Worm (Caenorhabditis elegans) whole organism, L3 larva: ENCODE data around the gene T10G3.2.

Experiments
- ceh-82 ChIP-seq: fragments of 150-350 bp; optimal IDR thresholded peaks from 2 replicates; lab custom pipeline; 2014; ENCODE audit warnings: missing biosample characterization, missing genetic modification characterization
- fkh-10 ChIP-seq: sonication (generic microtip); optimal IDR thresholded peaks from 2 replicates; lab custom pipeline; 2017; ENCODE audit warnings: missing biosample characterization, missing genetic modification reagents, missing genetic modification characterization
- nhr-76 ChIP-seq: fragments of 150-350 bp; sonication (generic microtip); optimal IDR thresholded peaks from 5 replicates; lab custom pipeline; 2014; ENCODE audit warnings: missing biosample characterization, missing genetic modification characterization
- nhr-77 ChIP-seq: fragments of 150-350 bp; optimal IDR thresholded peaks from 2 replicates; lab custom pipeline; 2014; ENCODE audit warnings: missing biosample characterization, missing genetic modification characterization
- pha-4 ChIP-seq: fragments of 150-350 bp; optimal IDR thresholded peaks from 2 replicates; lab custom pipeline; 2014; ENCODE audit warnings: missing biosample characterization, missing genetic modification reagents, missing genetic modification characterization
- snpc-4 ChIP-seq: fragments of 150-350 bp; optimal IDR thresholded peaks from 2 replicates; lab custom pipeline; 2014; ENCODE audit warnings: missing biosample characterization, missing genetic modification characterization
- unc-62 ChIP-seq: fragments of 150-350 bp; sonication (generic microtip); optimal IDR thresholded peaks from 4 replicates; lab custom pipeline; 2014; ENCODE audit warnings: missing biosample characterization, missing genetic modification reagents, missing genetic modification characterization
- ztf-4 ChIP-seq: fragments of 150-350 bp; optimal IDR thresholded peaks from 2 replicates; lab custom pipeline; 2014; ENCODE audit warnings: missing biosample characterization, missing genetic modification characterization

DNA sequence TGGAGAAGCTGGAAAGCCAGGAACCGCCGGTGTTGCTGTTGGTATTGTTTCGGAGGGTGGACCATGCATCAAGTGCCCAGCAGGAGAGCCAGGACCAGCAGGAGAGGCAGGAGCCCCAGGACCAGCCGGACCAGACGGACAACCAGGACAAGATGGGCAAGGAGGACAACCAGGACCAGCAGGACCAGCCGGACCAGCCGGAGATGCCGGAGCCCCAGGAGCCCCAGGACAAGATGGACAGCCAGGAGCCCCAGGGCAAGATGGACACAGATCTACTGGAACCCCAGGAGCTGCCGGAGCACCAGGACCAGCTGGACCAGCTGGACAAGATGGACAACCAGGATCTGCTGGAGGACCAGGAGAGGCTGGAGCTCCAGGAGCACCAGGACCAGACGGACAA lies 36.8 kb downstream of the T10G3.2 start:
- TF ChIP-seq nhr-77 (no peak), unc-62 (no peak), pha-4 (tag; lab: Kevin White, UChicago) (no peak), snpc-4 (no peak), ztf-4 (tag; lab: Kevin White, UChicago) (no peak), ceh-82 (no peak), nhr-76 (no peak), fkh-10 (GFP tag; lab: Kevin White, UChicago) (no peak)
